Worm (Caenorhabditis elegans) whole organism, L4 larva: Measurements from ENCODE around the gene F53F4.12.

ENCODE experiments used
- F10B5.3 ChIP-seq: sonication (generic microtip); optimal IDR thresholded peaks from 2 replicates; lab custom pipeline; 2016; ENCODE audit warnings: mild to moderate bottlenecking, missing genetic modification characterization, missing compliant biosample characterization
- F26F4.8 ChIP-seq: fragments of 200-800 bp; sonication (Bioruptor generic); conservative IDR thresholded peaks from 2 replicates; pipeline ENCODE4 v1.3.6; 2022; ENCODE audit warnings: missing genetic modification characterization, missing compliant biosample characterization
- F37D6.2 ChIP-seq: sonication (generic microtip); optimal IDR thresholded peaks from 2 replicates; lab custom pipeline; 2016; ENCODE audit warnings: mild to moderate bottlenecking, missing genetic modification characterization, missing compliant biosample characterization
- R02D3.7 ChIP-seq: fragments of 150-350 bp; sonication (generic microtip); optimal IDR thresholded peaks from 3 replicates; lab custom pipeline; 2014; ENCODE audit warnings: missing biosample characterization, missing genetic modification characterization
- ZK337.2 ChIP-seq: fragments of 200-800 bp; sonication (Bioruptor generic); IDR thresholded peaks from 2 replicates; pipeline ENCODE4 v1.3.6; 2022; ENCODE audit warnings: missing genetic modification reagents, missing genetic modification characterization, missing compliant biosample characterization
- aly-2 ChIP-seq: sonication (generic microtip); optimal IDR thresholded peaks from 2 replicates; lab custom pipeline; 2018; ENCODE audit warnings: missing biosample characterization, missing genetic modification characterization
- ces-1 ChIP-seq: fragments of 150-350 bp; sonication (generic microtip); optimal IDR thresholded peaks from 4 replicates; lab custom pipeline; 2014; ENCODE audit warnings: missing biosample characterization, missing genetic modification reagents, missing genetic modification characterization
- cey-2 ChIP-seq: sonication (generic microtip); optimal IDR thresholded peaks from 3 replicates; lab custom pipeline; 2017; ENCODE audit warnings: missing genetic modification characterization, mild to moderate bottlenecking, missing compliant biosample characterization, antibody characterized with exemption, borderline replicate concordance; ENCODE audit not compliant: insufficient read depth
- daf-12 ChIP-seq: fragments of 150-350 bp; optimal IDR thresholded peaks from 2 replicates; lab custom pipeline; 2014; ENCODE audit warnings: missing biosample characterization, missing genetic modification reagents, missing genetic modification characterization
- daf-19 ChIP-seq: fragments of 200-800 bp; sonication (Bioruptor generic); conservative IDR thresholded peaks from 2 replicates; pipeline ENCODE4 v1.3.6; 2022; ENCODE audit warnings: missing genetic modification characterization, missing compliant biosample characterization
- dmd-9 ChIP-seq: fragments of 200-800 bp; sonication (Bioruptor generic); IDR thresholded peaks from 2 replicates; pipeline ENCODE4 v1.3.6; 2022; ENCODE audit warnings: missing genetic modification reagents, missing genetic modification characterization, missing compliant biosample characterization
- duxl-1 ChIP-seq: sonication (generic microtip); optimal IDR thresholded peaks from 2 replicates; lab custom pipeline; 2016; ENCODE audit warnings: mild to moderate bottlenecking, missing genetic modification characterization, moderate library complexity, missing compliant biosample characterization; ENCODE audit not compliant: poor library complexity
- egl-27 ChIP-seq: sonication (generic microtip); optimal IDR thresholded peaks from 3 replicates; lab custom pipeline; 2017; ENCODE audit warnings: missing biosample characterization, missing genetic modification reagents, missing genetic modification characterization
- fkh-10 ChIP-seq: fragments of 150-350 bp; optimal IDR thresholded peaks from 2 replicates; lab custom pipeline; 2014; ENCODE audit warnings: missing biosample characterization, missing genetic modification reagents, missing genetic modification characterization
- fos-1 ChIP-seq: fragments of 150-350 bp; optimal IDR thresholded peaks from 2 replicates; lab custom pipeline; 2014; ENCODE audit warnings: missing biosample characterization, missing genetic modification characterization
- gei-8 ChIP-seq: fragments of 200-800 bp; sonication (Bioruptor generic); optimal IDR thresholded peaks from 2 replicates; lab custom pipeline; 2018; ENCODE audit warnings: mild to moderate bottlenecking, missing genetic modification characterization, missing compliant biosample characterization
- hif-1 ChIP-seq, 2 experiments: sonication (generic microtip); optimal IDR thresholded peaks; 2 replicates each; lab custom pipeline; 2016 to 2017; ENCODE audit warnings: missing compliant biosample characterization in 2 of 2, missing genetic modification characterization in 2 of 2, missing genetic modification reagents in 2 of 2, missing genotype in 2 of 2, mild to moderate bottlenecking in 1 of 2
- hlh-30 ChIP-seq: sonication (generic microtip); optimal IDR thresholded peaks from 2 replicates; lab custom pipeline; 2017; ENCODE audit warnings: antibody characterized with exemption, mild to moderate bottlenecking, missing genetic modification characterization, missing compliant biosample characterization; ENCODE audit not compliant: insufficient read depth
- jun-1 ChIP-seq: fragments of 150-350 bp; optimal IDR thresholded peaks from 2 replicates; lab custom pipeline; 2014; ENCODE audit warnings: missing biosample characterization, missing genetic modification reagents, missing genetic modification characterization
- lin-38 ChIP-seq: fragments of 200-800 bp; sonication (Bioruptor generic); IDR thresholded peaks from 2 replicates; pipeline ENCODE4 v1.3.6; 2022; ENCODE audit warnings: missing genetic modification reagents, missing genetic modification characterization, missing compliant biosample characterization
- lir-3 ChIP-seq: sonication (generic microtip); optimal IDR thresholded peaks from 2 replicates; lab custom pipeline; 2016; ENCODE audit warnings: mild to moderate bottlenecking, missing genetic modification characterization, missing compliant biosample characterization
- nhr-10 ChIP-seq: fragments of 150-350 bp; optimal IDR thresholded peaks from 2 replicates; lab custom pipeline; 2014; ENCODE audit warnings: missing biosample characterization, missing genetic modification characterization
- nhr-11 ChIP-seq: fragments of 150-350 bp; optimal IDR thresholded peaks from 2 replicates; lab custom pipeline; 2014; ENCODE audit warnings: missing biosample characterization, missing genetic modification characterization
- nhr-25 ChIP-seq: sonication (generic microtip); optimal IDR thresholded peaks from 2 replicates; lab custom pipeline; 2017; ENCODE audit warnings: missing genetic modification characterization, mild to moderate bottlenecking, missing compliant biosample characterization, antibody characterized with exemption, moderate library complexity, borderline replicate concordance; ENCODE audit not compliant: insufficient read depth
- nhr-41 ChIP-seq: fragments of 200-800 bp; sonication (Bioruptor generic); IDR thresholded peaks from 2 replicates; pipeline ENCODE4 v1.3.6; 2022; ENCODE audit warnings: missing genetic modification reagents, missing genetic modification characterization, missing compliant biosample characterization
- nhr-76 ChIP-seq: fragments of 150-350 bp; optimal IDR thresholded peaks from 2 replicates; lab custom pipeline; 2014; ENCODE audit warnings: missing biosample characterization, missing genetic modification characterization
- nhr-77 ChIP-seq: fragments of 150-350 bp; optimal IDR thresholded peaks from 2 replicates; lab custom pipeline; 2014; ENCODE audit warnings: missing biosample characterization, missing genetic modification characterization
- rbr-2 ChIP-seq: sonication (generic microtip); optimal IDR thresholded peaks from 2 replicates; lab custom pipeline; 2016; ENCODE audit warnings: missing genotype, missing genetic modification characterization, missing compliant biosample characterization
- saeg-2 ChIP-seq: fragments of 200-800 bp; sonication (Bioruptor generic); IDR thresholded peaks from 2 replicates; pipeline ENCODE4 v1.3.6; 2022; ENCODE audit warnings: missing genetic modification reagents, missing genetic modification characterization, missing compliant biosample characterization
- set-16 ChIP-seq: fragments of 200-800 bp; sonication (Bioruptor generic); IDR thresholded peaks from 2 replicates; pipeline ENCODE4 v1.3.6; 2022; ENCODE audit warnings: missing genetic modification reagents, missing genetic modification characterization, missing compliant biosample characterization
- unc-62 ChIP-seq, 3 experiments: fragments of 150-350 bp in 1 of 3; sonication (generic microtip); optimal IDR thresholded peaks in 2 of 3; peaks in 1 of 3; 1 replicate in 1 of 3; 2 replicates in 2 of 3; lab custom pipeline; 2014 to 2017; ENCODE audit warnings: missing biosample characterization in 3 of 3, missing genetic modification characterization in 3 of 3, missing genetic modification reagents in 3 of 3, missing genotype in 1 of 3
- zfp-2 ChIP-seq: sonication (generic microtip); optimal IDR thresholded peaks from 2 replicates; lab custom pipeline; 2016; ENCODE audit warnings: mild to moderate bottlenecking, missing genetic modification characterization, missing compliant biosample characterization
- zip-2 ChIP-seq: fragments of 150-350 bp; optimal IDR thresholded peaks from 2 replicates; lab custom pipeline; 2014; ENCODE audit warnings: missing biosample characterization, missing genetic modification characterization
- ztf-7 ChIP-seq: fragments of 150-350 bp; optimal IDR thresholded peaks from 2 replicates; lab custom pipeline; 2014; ENCODE audit warnings: missing biosample characterization, missing genetic modification characterization

F53F4.12 gene

ce11 chrV:13613870-13614269 lies 12.0 kb upstream of the F53F4.12 start, which contains the start of gene F53F4.7:
Gene F53F4.7 (minus strand): TSS chrV:13613970.
- TF ChIP-seq zip-2 (no peak), rbr-2 (tag; lab: Kevin White, UChicago) (no peak), daf-19 (no peak), hlh-30 (tag; lab: Kevin White, UChicago) (no peak), duxl-1 (tag; lab: Kevin White, UChicago) (no peak), nhr-25 (no peak), set-16 (GFP tag; lab: Robert Waterston, UW) (no peak), ces-1 (GFP tag; lab: Kevin White, UChicago) (no peak), daf-12 (tag; lab: Kevin White, UChicago) (no peak), egl-27 (tag; lab: Kevin White, UChicago) (no peak), F10B5.3 (tag; lab: Kevin White, UChicago) (no peak), fkh-10 (GFP tag; lab: Kevin White, UChicago) (no peak), nhr-11 (tag; lab: Kevin White, UChicago) (no peak), gei-8 (no peak), lir-3 (tag; lab: Kevin White, UChicago) (no peak), nhr-77 (no peak), aly-2 (tag; lab: Kevin White, UChicago) (no peak)

- TF ChIP-seq hif-1 (tag; optimal IDR thresholded peaks at IDR 0.05; lab: Kevin White, UChicago) (no peak), cey-2 (tag; lab: Kevin White, UChicago) (no peak), nhr-10 (tag; lab: Kevin White, UChicago) (no peak), nhr-41 (no peak), lin-38 (GFP tag; lab: Robert Waterston, UW) (no peak), dmd-9 (no peak), jun-1 (tag; lab: Kevin White, UChicago) (no peak), zip-2 (no peak), F37D6.2 (tag; lab: Kevin White, UChicago) (no peak), F26F4.8 (GFP tag; lab: Robert Waterston, UW) (no peak), set-16 (GFP tag; lab: Robert Waterston, UW) (no peak), rbr-2 (tag; lab: Kevin White, UChicago) (no peak), R02D3.7 (tag; lab: Kevin White, UChicago) (no peak), fkh-10 (GFP tag; lab: Kevin White, UChicago) (no peak), nhr-76 (no peak), duxl-1 (tag; lab: Kevin White, UChicago) (no peak), saeg-2 (GFP tag; lab: Robert Waterston, UW) (no peak), zfp-2 (no peak), fos-1 (tag; lab: Kevin White, UChicago) (no peak), ces-1 (GFP tag; lab: Kevin White, UChicago) (no peak)
Observed at ce11 chrV:13619752-13620151, 6.1 kb upstream of the F53F4.12 start, which contains the start of gene srd-11. Gene srd-11 (minus strand): TSS chrV:13619852.

- TF ChIP-seq F10B5.3 (tag; lab: Kevin White, UChicago), result no peak
Observed at ce11 chrV:13620676-13621075, 5.2 kb upstream of the F53F4.12 start, which contains the start of gene F53F4.15. Gene F53F4.15 (plus strand): TSS chrV:13620976.

ce11 chrV:13621720-13622119 lies 4.1 kb upstream of the F53F4.12 start, which contains the start of gene F53F4.16:
Gene F53F4.16 (minus strand): TSS chrV:13621820.
- TF ChIP-seq ztf-7 (no peak), ZK337.2 (GFP tag; lab: Robert Waterston, UW) (no peak), unc-62 (GFP tag; optimal IDR thresholded peaks at IDR 0.05 in 1 of 2; lab: Kevin White, UChicago) (peak in 1 of 2 experiments; percentile 54), unc-62 (tag; optimal IDR thresholded peaks at IDR 0.05; lab: Kevin White, UChicago) (no peak)
